Fruit fly (Drosophila melanogaster): ENCODE data around the gene Mettl14.

Mettl14 gene

DNA sequence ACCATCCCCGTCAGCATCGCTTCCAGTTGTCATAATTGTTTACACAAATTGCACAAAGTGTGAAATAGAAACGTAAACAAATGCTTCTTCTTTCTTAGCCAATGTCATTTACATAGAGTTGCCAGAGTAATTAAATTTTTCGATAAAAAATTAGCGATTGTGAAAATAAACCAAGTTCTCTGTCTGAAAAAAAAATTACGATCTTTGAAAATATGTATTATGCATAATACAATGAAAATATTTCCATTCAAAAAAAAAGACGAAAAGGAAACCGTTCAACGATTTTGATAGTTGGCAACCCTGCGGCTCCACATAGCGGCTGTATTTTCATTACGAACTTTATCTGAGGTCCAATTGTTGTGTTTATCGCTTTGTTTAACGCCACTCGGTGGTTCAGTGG lies 2.9 kb downstream of the Mettl14 start, which contains the start of the genes CG7810 and CG7806 (continued):
- TF ChIP-seq CG5953 (GFP tag; IDR thresholded peaks at IDR 0.05) = peak; percentile 75; the same call in 1 of the 2 replicates
- TF ChIP-seq fd64A (GFP tag; optimal IDR thresholded peaks at IDR 0.05) = peak; percentile 27
- TF ChIP-seq CG12391 (tag; optimal IDR thresholded peaks at IDR 0.05) = peak; percentile 95
- TF ChIP-seq B-H1 (GFP tag; IDR thresholded peaks at IDR 0.05) = peak; percentile 81
- peak; percentile 95 for TF ChIP-seq CG9437 (GFP tag; optimal IDR thresholded peaks at IDR 0.05)
- peak in 1 of 2 experiments; percentile 70 for TF ChIP-seq insv (GFP tag; optimal IDR thresholded peaks at IDR 0.05)
- peak; percentile 98 for TF ChIP-seq Med (GFP tag)
- peak; percentile 88 for TF ChIP-seq chm (GFP tag; IDR thresholded peaks at IDR 0.05)
- TF ChIP-seq inv (GFP tag; IDR thresholded peaks at IDR 0.05; ENCODE audit: partially characterized antibody) = 0 out of 2 replicates have a peak, but pooled peaks have one; percentile 27
- TF ChIP-seq B-H2 (GFP tag; optimal IDR thresholded peaks at IDR 0.05) = peak; percentile 90
- TF ChIP-seq bbx (GFP tag; IDR thresholded peaks at IDR 0.05; ENCODE audit: partially characterized antibody) = no peak
- peak; percentile 60 for TF ChIP-seq CG4404 (GFP tag; IDR thresholded peaks at IDR 0.05)
- TF ChIP-seq CG1647 (GFP tag; optimal IDR thresholded peaks at IDR 0.05) = peak; percentile 75
- peak; percentile 79 for TF ChIP-seq ssp (GFP tag; IDR thresholded peaks at IDR 0.05)
- TF ChIP-seq Bdp1 (GFP tag; optimal IDR thresholded peaks at IDR 0.05) = peak; percentile 72
- TF ChIP-seq CG2875 (GFP tag; optimal IDR thresholded peaks at IDR 0.05) = peak; percentile 86
- TF ChIP-seq CoRest (tag; optimal IDR thresholded peaks at IDR 0.05) = peak; percentile 91
- peak; percentile 88 for TF ChIP-seq maf-S (GFP tag; optimal IDR thresholded peaks at IDR 0.05)
- peak; percentile 61; the same call in 2 of the 4 replicates for TF ChIP-seq Dll (GFP tag; IDR thresholded peaks at IDR 0.05; ENCODE audit: partially characterized antibody)
- no peak for TF ChIP-seq Deaf1 (tag; optimal IDR thresholded peaks at IDR 0.05)
- TF ChIP-seq CG10274 (GFP tag; optimal IDR thresholded peaks at IDR 0.05) = peak; percentile 25
- peak; percentile 84 for TF ChIP-seq CG33557 (GFP tag; optimal IDR thresholded peaks at IDR 0.05)
- TF ChIP-seq H2.0 (GFP tag; IDR thresholded peaks at IDR 0.05) = peak; percentile 88
- TF ChIP-seq Hr51 (GFP tag; optimal IDR thresholded peaks at IDR 0.05) = peak; percentile 82 to 93
- peak; percentile 86 for TF ChIP-seq Mad (GFP tag; optimal IDR thresholded peaks at IDR 0.05)
- peak; percentile 56 for TF ChIP-seq MESR4 (GFP tag; optimal IDR thresholded peaks at IDR 0.05)
- TF ChIP-seq slp2 (GFP tag; optimal IDR thresholded peaks at IDR 0.05) = peak; percentile 89
- TF ChIP-seq hkb (optimal IDR thresholded peaks at IDR 0.05) = no peak
- peak; percentile 95 for TF ChIP-seq hkb (GFP tag; IDR thresholded peaks at IDR 0.05)
- peak; percentile 82 for TF ChIP-seq CG4820 (GFP tag; optimal IDR thresholded peaks at IDR 0.05)
- peak; percentile 89 for TF ChIP-seq ranshi (GFP tag; IDR thresholded peaks at IDR 0.05)
- TF ChIP-seq Gsc (GFP tag; IDR thresholded peaks at IDR 0.05) = no peak
- no peak for TF ChIP-seq Dip2 (GFP tag; IDR thresholded peaks at IDR 0.05)
- no peak for TF ChIP-seq Doc2 (GFP tag; IDR thresholded peaks at IDR 0.05)
- TF ChIP-seq CG6765 (GFP tag; optimal IDR thresholded peaks at IDR 0.05) = peak; percentile 82
- peak; percentile 83 for TF ChIP-seq trh (GFP tag; optimal IDR thresholded peaks at IDR 0.05)
- TF ChIP-seq CG17568 (GFP tag; optimal IDR thresholded peaks at IDR 0.05) = no peak
- peak; percentile 91 for TF ChIP-seq ttk (GFP tag; IDR thresholded peaks at IDR 0.05)
- TF ChIP-seq dmrt99B (tag; optimal IDR thresholded peaks at IDR 0.05) = no peak
- TF ChIP-seq gcm2 (GFP tag; optimal IDR thresholded peaks at IDR 0.05) = peak; percentile 86
- TF ChIP-seq Camta (GFP tag; optimal IDR thresholded peaks at IDR 0.05) = peak; percentile 91
- TF ChIP-seq CG11398 (GFP tag; optimal IDR thresholded peaks at IDR 0.05) = peak; percentile 86
- no peak for TF ChIP-seq amos (GFP tag; IDR thresholded peaks at IDR 0.05; ENCODE audit: partially characterized antibody)
- peak; percentile 74 for TF ChIP-seq CG30020 (tag; optimal IDR thresholded peaks at IDR 0.05)
- peak; percentile 75 for TF ChIP-seq scrt (GFP tag; optimal IDR thresholded peaks at IDR 0.05)
- peak; percentile 66 for TF ChIP-seq CG6854 (GFP tag; optimal IDR thresholded peaks at IDR 0.05)
- TF ChIP-seq Doc3 (GFP tag; IDR thresholded peaks at IDR 0.05; ENCODE audit: partially characterized antibody) = 0 out of 3 replicates have a peak, but pooled peaks have one; percentile 13
- TF ChIP-seq nom (GFP tag; optimal IDR thresholded peaks at IDR 0.05) = peak; percentile 84
- peak; percentile 72 for TF ChIP-seq CG1603 (tag; optimal IDR thresholded peaks at IDR 0.05)
- peak; percentile 78 for TF ChIP-seq Atf3 (GFP tag; optimal IDR thresholded peaks at IDR 0.05)
